Worm (Caenorhabditis elegans): ENCODE data around the gene dpy-8.

- TF ChIP-seq sem-2 (GFP tag; optimal IDR thresholded peaks at IDR 0.05) = no peak
- TF ChIP-seq flh-1 (GFP tag; optimal IDR thresholded peaks at IDR 0.05) = no peak
- no peak for TF ChIP-seq unc-62 (GFP tag; optimal IDR thresholded peaks at IDR 0.05)
Observed at ce11 chrX:5103422-5103821, 46.9 kb downstream of the dpy-8 start.
